Fruit fly (Drosophila melanogaster): ENCODE data around the gene CG15169.
A peak's percentile ranks its signal among the peaks of the same experiment; 100 is the strongest.

The CG15169 gene

DNA sequence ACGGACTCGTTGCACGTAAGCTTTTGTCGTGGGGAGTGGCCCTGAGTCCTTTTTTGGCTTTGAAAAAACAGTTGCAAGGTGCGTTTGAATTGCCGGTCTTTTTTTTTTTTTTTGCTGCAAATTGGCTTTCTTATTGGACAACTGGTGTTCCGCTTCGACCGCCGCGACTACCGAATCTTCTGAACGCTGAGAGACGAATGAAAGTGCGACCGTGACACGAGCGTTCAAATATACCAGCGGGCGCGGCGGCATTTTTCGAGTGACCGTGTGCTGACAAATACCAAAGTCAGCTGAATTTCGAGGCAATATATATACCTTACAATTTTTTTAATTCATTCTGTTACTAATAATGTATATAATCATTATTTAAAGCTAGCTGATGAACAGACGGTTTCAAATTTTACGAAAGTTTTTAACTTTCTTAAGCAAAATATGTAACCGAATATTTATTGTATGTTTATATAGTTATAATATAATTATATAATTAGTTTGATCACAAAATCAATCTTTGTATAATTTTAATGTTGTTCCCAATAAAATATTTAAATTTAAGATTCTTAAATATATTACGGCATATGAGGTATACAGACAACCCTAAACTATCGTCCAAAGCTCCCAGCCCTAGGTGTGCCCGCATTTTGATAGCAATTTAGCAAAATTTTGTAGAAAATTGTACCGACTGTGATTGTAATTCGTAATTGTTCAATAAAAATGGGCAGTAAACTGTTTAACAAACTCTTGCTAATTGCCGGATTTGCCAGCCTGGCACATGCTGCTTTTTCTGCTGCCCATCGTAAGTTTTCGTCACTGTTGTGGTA lies 3.5 kb upstream of the CG15169 start, which contains the start of the genes Swip-1 and EMC5 (continued):
- TF ChIP-seq GATAe (GFP tag; conservative IDR thresholded peaks at IDR 0.05): no peak
- TF ChIP-seq gce (GFP tag; IDR thresholded peaks at IDR 0.05): no peak
- peak; percentile 79 for TF ChIP-seq CG8924 (tag; optimal IDR thresholded peaks at IDR 0.05)
- peak; percentile 62 for TF ChIP-seq PHDP (tag; optimal IDR thresholded peaks at IDR 0.05)
- peak; percentile 75 for TF ChIP-seq CG11504 (tag; optimal IDR thresholded peaks at IDR 0.05)
- TF ChIP-seq cad (GFP tag; optimal IDR thresholded peaks at IDR 0.05): no peak
- peak in 1 of 3 experiments; percentile 72 for TF ChIP-seq lola (GFP tag; optimal IDR thresholded peaks at IDR 0.05)
- no peak for TF ChIP-seq da (GFP tag; optimal IDR thresholded peaks at IDR 0.05)
- TF ChIP-seq fd3F (GFP tag; optimal IDR thresholded peaks at IDR 0.05): peak; percentile 52
- no peak for TF ChIP-seq Hr39 (optimal IDR thresholded peaks at IDR 0.05)
- peak; percentile 87 for TF ChIP-seq Jarid2 (GFP tag; optimal IDR thresholded peaks at IDR 0.05)
- TF ChIP-seq Spps (tag; optimal IDR thresholded peaks at IDR 0.05): no peak
- peak; percentile 74 for TF ChIP-seq BEAF-32 (GFP tag; optimal IDR thresholded peaks at IDR 0.05)
- no peak for TF ChIP-seq tx (GFP tag; optimal IDR thresholded peaks at IDR 0.05)
- TF ChIP-seq CG7271 (tag; optimal IDR thresholded peaks at IDR 0.05): no peak
- peak; percentile 51 for TF ChIP-seq CG6272 (GFP tag; IDR thresholded peaks at IDR 0.05)
- TF ChIP-seq CG3726 (GFP tag; IDR thresholded peaks at IDR 0.05): no peak
- TF ChIP-seq tll (GFP tag; optimal IDR thresholded peaks at IDR 0.05): no peak
- no peak for TF ChIP-seq CG14050 (GFP tag; IDR thresholded peaks at IDR 0.05)
- no peak for TF ChIP-seq kni (GFP tag; optimal IDR thresholded peaks at IDR 0.05)
- peak; percentile 2 for TF ChIP-seq NfI (GFP tag; optimal IDR thresholded peaks at IDR 0.05)
- peak; percentile 43 for TF ChIP-seq nom (GFP tag; optimal IDR thresholded peaks at IDR 0.05)
- TF ChIP-seq Drgx (GFP tag; IDR thresholded peaks at IDR 0.05): no peak
- TF ChIP-seq Hsf (GFP tag; optimal IDR thresholded peaks at IDR 0.05): no peak
- TF ChIP-seq CG2199 (GFP tag; IDR thresholded peaks at IDR 0.05): no peak
- TF ChIP-seq zen (tag; optimal IDR thresholded peaks at IDR 0.05): peak; percentile 34
- peak; percentile 4 for TF ChIP-seq dm (GFP tag; optimal IDR thresholded peaks at IDR 0.05)
- TF ChIP-seq CG30403 (GFP tag; optimal IDR thresholded peaks at IDR 0.05): peak; percentile 72
- TF ChIP-seq jing (GFP tag; optimal IDR thresholded peaks at IDR 0.05): no peak
- no peak for TF ChIP-seq CG17912 (GFP tag; optimal IDR thresholded peaks at IDR 0.05)
- TF ChIP-seq CG10654 (GFP tag; optimal IDR thresholded peaks at IDR 0.05): peak; percentile 54
- peak; percentile 68 for TF ChIP-seq Dek (tag; optimal IDR thresholded peaks at IDR 0.05)
- TF ChIP-seq Atf6 (GFP tag; IDR thresholded peaks at IDR 0.05): no peak
- TF ChIP-seq CG7357 (GFP tag; IDR thresholded peaks at IDR 0.05): no peak
- peak; percentile 67 for TF ChIP-seq CG4424 (GFP tag; optimal IDR thresholded peaks at IDR 0.05)
- TF ChIP-seq CG9437 (GFP tag; optimal IDR thresholded peaks at IDR 0.05): peak; percentile 58
- no peak for TF ChIP-seq pita (GFP tag; optimal IDR thresholded peaks at IDR 0.05)
- peak; percentile 35 for TF ChIP-seq HHEX (GFP tag; optimal IDR thresholded peaks at IDR 0.05)
- no peak for TF ChIP-seq pnt (GFP tag; optimal IDR thresholded peaks at IDR 0.05)
- no peak for TF ChIP-seq TFAM (GFP tag; optimal IDR thresholded peaks at IDR 0.05)
- TF ChIP-seq Atf-2 (GFP tag; optimal IDR thresholded peaks at IDR 0.05): no peak
- no peak for TF ChIP-seq CG9609 (GFP tag; optimal IDR thresholded peaks at IDR 0.05)
- TF ChIP-seq insv (GFP tag; optimal IDR thresholded peaks at IDR 0.05): peak in 1 of 2 experiments; percentile 87
- TF ChIP-seq crp (GFP tag; optimal IDR thresholded peaks at IDR 0.05): peak in 1 of 2 experiments; percentile 62
- TF ChIP-seq otp (GFP tag; IDR thresholded peaks at IDR 0.05): no peak; the same call in 2 of the 3 replicates
- no peak for TF ChIP-seq CG10565 (GFP tag; optimal IDR thresholded peaks at IDR 0.05)
- TF ChIP-seq CG7839 (tag; optimal IDR thresholded peaks at IDR 0.05): peak; percentile 73
- no peak for TF ChIP-seq CG6854 (GFP tag; optimal IDR thresholded peaks at IDR 0.05)
- peak; percentile 6 for TF ChIP-seq CG3995 (GFP tag; optimal IDR thresholded peaks at IDR 0.05)

Data from whole organism, embryonic.